Fruit fly (Drosophila melanogaster) whole organism, embryonic: ENCODE measurements around the gene CG4970.

Source experiments
- Atf-2 ChIP-seq: fragments of 200-800 bp; sonication (Bioruptor generic); optimal IDR thresholded peaks from 2 replicates; lab custom pipeline; 2016; ENCODE audit warnings: missing biosample characterization, missing genetic modification characterization
- CG10565 ChIP-seq: fragments of 200-800 bp; sonication (Bioruptor generic); optimal IDR thresholded peaks from 3 replicates; lab custom pipeline; 2016; ENCODE audit warnings: missing biosample characterization, mild to moderate bottlenecking, missing genetic modification characterization
- CG11247 ChIP-seq: fragments of 200-800 bp; sonication (Bioruptor generic); IDR thresholded peaks from 2 replicates; pipeline ENCODE4 v1.3.6; 2022; ENCODE audit warnings: missing biosample characterization, missing genetic modification characterization
- CG11456 ChIP-seq: fragments of 200-800 bp; sonication (Bioruptor generic); IDR thresholded peaks from 3 replicates; pipeline ENCODE4 v1.3.6; 2022; ENCODE audit warnings: missing biosample characterization, missing genetic modification characterization
- CG12769 ChIP-seq: fragments of 200-800 bp; sonication (Bioruptor generic); optimal IDR thresholded peaks from 2 replicates; lab custom pipeline; 2019; ENCODE audit warnings: missing biosample characterization, mild to moderate bottlenecking, missing genetic modification characterization, moderate library complexity
- CG12942 ChIP-seq: fragments of 200-800 bp; sonication (Bioruptor generic); optimal IDR thresholded peaks from 3 replicates; lab custom pipeline; 2016; ENCODE audit warnings: missing biosample characterization, missing genetic modification characterization
- CG13894 ChIP-seq: fragments of 200-800 bp; sonication (Bioruptor generic); optimal IDR thresholded peaks from 3 replicates; lab custom pipeline; 2018; ENCODE audit warnings: missing biosample characterization, mild to moderate bottlenecking, missing genetic modification characterization, moderate library complexity
- CG15696 ChIP-seq: fragments of 200-800 bp; sonication (Bioruptor generic); optimal IDR thresholded peaks from 2 replicates; lab custom pipeline; 2019; ENCODE audit warnings: missing biosample characterization, mild to moderate bottlenecking, missing genetic modification characterization, moderate library complexity
- CG17361 ChIP-seq: fragments of 200-800 bp; sonication (Bioruptor generic); IDR thresholded peaks from 3 replicates; pipeline ENCODE4 v1.3.6; 2022; ENCODE audit warnings: missing biosample characterization, missing genetic modification characterization
- CG17829 ChIP-seq: fragments of 200-800 bp; optimal IDR thresholded peaks from 2 replicates; lab custom pipeline; 2019; ENCODE audit warnings: missing biosample characterization, mild to moderate bottlenecking, missing genetic modification characterization, moderate library complexity
- CG30020 ChIP-seq: fragments of 200-800 bp; optimal IDR thresholded peaks from 2 replicates; lab custom pipeline; 2019; ENCODE audit warnings: missing biosample characterization, mild to moderate bottlenecking, missing genetic modification characterization, moderate library complexity
- CG4424 ChIP-seq: fragments of 200-800 bp; sonication (Bioruptor generic); optimal IDR thresholded peaks from 3 replicates; lab custom pipeline; 2016; ENCODE audit warnings: missing biosample characterization, missing genetic modification characterization
- CG6765 ChIP-seq: fragments of 200-800 bp; sonication (Bioruptor generic); optimal IDR thresholded peaks from 3 replicates; lab custom pipeline; 2017; ENCODE audit warnings: missing biosample characterization, mild to moderate bottlenecking, missing genetic modification characterization
- CG7372 ChIP-seq: fragments of 200-800 bp; sonication (Bioruptor generic); IDR thresholded peaks from 2 replicates; pipeline ENCODE4 v1.3.6; 2022; ENCODE audit warnings: missing biosample characterization, missing genetic modification characterization
- CG9437 ChIP-seq: fragments of 200-800 bp; sonication (Bioruptor generic); optimal IDR thresholded peaks from 2 replicates; lab custom pipeline; 2018; ENCODE audit warnings: missing biosample characterization, mild to moderate bottlenecking, missing genetic modification characterization
- CG9876 ChIP-seq: fragments of 200-800 bp; sonication (Bioruptor generic); optimal IDR thresholded peaks from 2 replicates; lab custom pipeline; 2016; ENCODE audit warnings: missing biosample characterization, missing genetic modification characterization
- D ChIP-seq, 2 experiments: fragments of 200-800 bp in 1 of 2; fragments of >200 bp in 1 of 2; sonication (Bioruptor generic) in 1 of 2; optimal IDR thresholded peaks; 2 replicates in 1 of 2; 3 replicates in 1 of 2; lab custom pipeline; 2017; ENCODE audit warnings: mild to moderate bottlenecking in 1 of 2, missing biosample characterization in 1 of 2, missing genetic modification characterization in 1 of 2, missing genetic modification reagents in 1 of 2
- Doc3 ChIP-seq: fragments of 200-800 bp; sonication (Bioruptor generic); IDR thresholded peaks from 3 replicates; pipeline ENCODE4 v1.3.6; 2022; ENCODE audit warnings: missing biosample characterization, missing genetic modification characterization; ENCODE audit not compliant: partially characterized antibody
- Fer1 ChIP-seq: fragments of 200-800 bp; sonication (Bioruptor generic); optimal IDR thresholded peaks from 2 replicates; lab custom pipeline; 2017; ENCODE audit warnings: missing biosample characterization, mild to moderate bottlenecking, missing genetic modification characterization
- Gsc ChIP-seq: fragments of 200-800 bp; sonication (Bioruptor generic); IDR thresholded peaks from 2 replicates; pipeline ENCODE4 v1.3.6; 2022; ENCODE audit warnings: missing biosample characterization, missing genetic modification characterization
- HmgZ ChIP-seq: fragments of 200-800 bp; sonication (Bioruptor generic); optimal IDR thresholded peaks from 2 replicates; lab custom pipeline; 2018; ENCODE audit warnings: missing biosample characterization, mild to moderate bottlenecking, missing genetic modification characterization
- Hr51 ChIP-seq, 2 experiments: fragments of 200-800 bp; sonication (Bioruptor generic); optimal IDR thresholded peaks; 2 replicates in 1 of 2; 3 replicates in 1 of 2; lab custom pipeline; 2016 to 2018; ENCODE audit warnings: missing biosample characterization in 2 of 2, missing genetic modification characterization in 2 of 2, mild to moderate bottlenecking in 1 of 2, moderate library complexity in 1 of 2
- Rfx ChIP-seq: fragments of 200-800 bp; sonication (Bioruptor generic); IDR thresholded peaks from 2 replicates; pipeline ENCODE4 v1.3.6; 2022; ENCODE audit warnings: missing biosample characterization, missing genetic modification characterization
- Side ChIP-seq: fragments of 200-800 bp; sonication (Bioruptor generic); optimal IDR thresholded peaks from 2 replicates; lab custom pipeline; 2016; ENCODE audit warnings: missing biosample characterization, missing genetic modification characterization
- Vsx1 ChIP-seq: fragments of 200-800 bp; sonication (Bioruptor generic); optimal IDR thresholded peaks from 2 replicates; lab custom pipeline; 2017; ENCODE audit warnings: missing biosample characterization, mild to moderate bottlenecking, missing genetic modification characterization, missing genetic modification reagents
- abd-A ChIP-seq: fragments of 200-800 bp; sonication (Bioruptor generic); optimal IDR thresholded peaks from 3 replicates; lab custom pipeline; 2019; ENCODE audit warnings: missing biosample characterization, mild to moderate bottlenecking, missing genetic modification characterization, moderate library complexity
- ac ChIP-seq: fragments of 200-800 bp; sonication (Bioruptor generic); optimal IDR thresholded peaks from 3 replicates; lab custom pipeline; 2017; ENCODE audit warnings: missing biosample characterization, mild to moderate bottlenecking, missing genetic modification characterization
- al ChIP-seq: fragments of 200-800 bp; sonication (Bioruptor generic); IDR thresholded peaks from 2 replicates; pipeline ENCODE4 v1.3.6; 2022; ENCODE audit warnings: missing biosample characterization, missing genetic modification characterization
- caup ChIP-seq: fragments of 200-800 bp; sonication (Bioruptor generic); optimal IDR thresholded peaks from 3 replicates; lab custom pipeline; 2017; ENCODE audit warnings: missing biosample characterization, mild to moderate bottlenecking, missing genetic modification characterization, moderate library complexity; ENCODE audit not compliant: severe bottlenecking
- chm ChIP-seq: fragments of 200-800 bp; sonication (Bioruptor generic); IDR thresholded peaks from 2 replicates; pipeline ENCODE4 v1.3.6; 2022; ENCODE audit warnings: missing biosample characterization, missing genetic modification characterization
- fru ChIP-seq: fragments of >200 bp; optimal IDR thresholded peaks from 2 replicates; lab custom pipeline; 2017
- fu2 ChIP-seq: fragments of 200-800 bp; sonication (Bioruptor generic); optimal IDR thresholded peaks from 2 replicates; lab custom pipeline; 2016; ENCODE audit warnings: missing biosample characterization, missing genetic modification characterization
- gfzf ChIP-seq: fragments of 200-800 bp; sonication (Bioruptor generic); optimal IDR thresholded peaks from 2 replicates; lab custom pipeline; 2016; ENCODE audit warnings: missing biosample characterization, mild to moderate bottlenecking, missing genetic modification characterization, moderate library complexity
- inv ChIP-seq: fragments of 200-800 bp; sonication (Bioruptor generic); IDR thresholded peaks from 2 replicates; pipeline ENCODE4 v1.3.6; 2022; ENCODE audit warnings: missing biosample characterization, missing genetic modification characterization; ENCODE audit not compliant: partially characterized antibody
- kay ChIP-seq: fragments of 200-800 bp; sonication (Bioruptor generic); optimal IDR thresholded peaks from 2 replicates; lab custom pipeline; 2016; ENCODE audit warnings: missing biosample characterization, missing genetic modification characterization
- nmo ChIP-seq: fragments of 200-800 bp; sonication (Bioruptor generic); optimal IDR thresholded peaks from 2 replicates; lab custom pipeline; 2018; ENCODE audit warnings: missing biosample characterization, mild to moderate bottlenecking, missing genetic modification characterization, moderate library complexity
- peb ChIP-seq: fragments of 200-800 bp; sonication (Bioruptor generic); IDR thresholded peaks from 2 replicates; pipeline ENCODE4 v1.3.6; 2022; ENCODE audit warnings: missing biosample characterization, missing genetic modification characterization
- pum ChIP-seq: fragments of 200-800 bp; sonication (Bioruptor generic); optimal IDR thresholded peaks from 2 replicates; lab custom pipeline; 2016; ENCODE audit warnings: missing biosample characterization, missing genetic modification characterization
- salm ChIP-seq: fragments of 200-800 bp; sonication (Bioruptor generic); optimal IDR thresholded peaks from 2 replicates; lab custom pipeline; 2018; ENCODE audit warnings: missing biosample characterization, mild to moderate bottlenecking, missing genetic modification characterization
- sd ChIP-seq: fragments of 200-800 bp; sonication (Bioruptor generic); optimal IDR thresholded peaks from 3 replicates; lab custom pipeline; 2018; ENCODE audit warnings: missing biosample characterization, mild to moderate bottlenecking, missing genetic modification characterization, moderate library complexity
- sim ChIP-seq: fragments of 200-800 bp; sonication (Bioruptor generic); IDR thresholded peaks from 2 replicates; pipeline ENCODE4 v1.3.6; 2022; ENCODE audit warnings: missing biosample characterization, missing genetic modification characterization
- sna ChIP-seq: fragments of 200-800 bp; sonication (Bioruptor generic); IDR thresholded peaks from 2 replicates; pipeline ENCODE4 v1.3.6; 2022; ENCODE audit warnings: missing biosample characterization, missing genetic modification characterization; ENCODE audit not compliant: partially characterized antibody
- stwl ChIP-seq: fragments of 200-800 bp; sonication (Bioruptor generic); optimal IDR thresholded peaks from 3 replicates; lab custom pipeline; 2018; ENCODE audit warnings: missing biosample characterization, mild to moderate bottlenecking, missing genetic modification characterization, moderate library complexity
- tin ChIP-seq: fragments of 200-800 bp; sonication (Bioruptor generic); optimal IDR thresholded peaks from 3 replicates; lab custom pipeline; 2016; ENCODE audit warnings: missing biosample characterization, missing genetic modification characterization
- tio ChIP-seq: fragments of 200-800 bp; sonication (Bioruptor generic); optimal IDR thresholded peaks from 2 replicates; lab custom pipeline; 2017; ENCODE audit warnings: missing biosample characterization, missing genetic modification characterization, inconsistent platforms
- unpg ChIP-seq: fragments of 200-800 bp; sonication (Bioruptor generic); optimal IDR thresholded peaks from 3 replicates; lab custom pipeline; 2018; ENCODE audit warnings: missing biosample characterization, mild to moderate bottlenecking, missing genetic modification characterization, moderate library complexity
- usp ChIP-seq: fragments of >200 bp; optimal IDR thresholded peaks from 2 replicates; lab custom pipeline; 2017; ENCODE audit warnings: missing biosample characterization, missing genetic modification characterization
- vvl ChIP-seq: fragments of 200-800 bp; sonication (Bioruptor generic); IDR thresholded peaks from 2 replicates; pipeline ENCODE4 v1.3.6; 2022; ENCODE audit warnings: missing biosample characterization, missing genetic modification characterization

The CG4970 gene

dm6 chr2L:11516526-11517441 lies at the start of gene CG4970, which contains the start of gene Dlg5 (continued):
- TF ChIP-seq chm (GFP tag; lab: Robert Waterston, UW) (no peak), Side (GFP tag; lab: Kevin White, UChicago) (no peak), usp (GFP tag; lab: Kevin White, UChicago) (no peak), CG17361 (GFP tag; lab: Robert Waterston, UW) (no peak), HmgZ (tag; lab: Kevin White, UChicago) (peak; percentile 23), fu2 (no peak), gfzf (peak; percentile 89), Rfx (GFP tag; lab: Robert Waterston, UW) (no peak; the same call in 1 of the 2 replicates), caup (GFP tag; lab: Kevin White, UChicago) (no peak), al (GFP tag; lab: Robert Waterston, UW) (no peak), fru (lab: Kevin White, UChicago) (no peak), CG10565 (no peak), ac (GFP tag; lab: Kevin White, UChicago) (no peak), Atf-2 (GFP tag; lab: Kevin White, UChicago) (no peak), CG9437 (GFP tag; lab: Kevin White, UChicago) (no peak), sim (GFP tag; lab: Robert Waterston, UW) (no peak), peb (GFP tag; lab: Robert Waterston, UW) (no peak), Hr51 (GFP tag; optimal IDR thresholded peaks at IDR 0.05; lab: Kevin White, UChicago) (no peak), CG30020 (tag; lab: Kevin White, UChicago) (no peak), CG11456 (no peak), CG13894 (peak; percentile 68), tin (GFP tag; lab: Kevin White, UChicago) (no peak), CG9876 (GFP tag; lab: Kevin White, UChicago) (no peak), CG11247 (GFP tag; lab: Robert Waterston, UW) (no peak), kay (no peak), tio (GFP tag; lab: Kevin White, UChicago) (no peak), Doc3 (GFP tag; lab: Robert Waterston, UW) (peak; percentile 68)
- TF ChIP-seq, all 482 proteins: peak for 118

dm6 chr2L:11468082-11468481 lies 49.1 kb upstream of the CG4970 start:
- peak; percentile 5 for TF ChIP-seq Vsx1 (GFP tag; lab: Kevin White, UChicago)
- peak; percentile 41 for TF ChIP-seq sd
- TF ChIP-seq CG12769 = peak; percentile 53
- TF ChIP-seq abd-A = peak; percentile 53
- TF ChIP-seq CG12942 (GFP tag; lab: Kevin White, UChicago) = no peak
- peak; percentile 45 for TF ChIP-seq salm (tag; lab: Kevin White, UChicago)
- TF ChIP-seq CG7372 (GFP tag; lab: Robert Waterston, UW) = no peak
- TF ChIP-seq vvl (GFP tag; lab: Robert Waterston, UW) = peak; percentile 59; the same call in 1 of the 2 replicates

dm6 chr2L:11469973-11470372 lies 47.2 kb upstream of the CG4970 start:
- TF ChIP-seq sna (GFP tag; lab: Robert Waterston, UW) (no peak), CG15696 (peak; percentile 50), ac (GFP tag; lab: Kevin White, UChicago) (peak; percentile 51), D (optimal IDR thresholded peaks at IDR 0.05; lab: Kevin White, UChicago) (no peak), D (GFP tag; optimal IDR thresholded peaks at IDR 0.05; lab: Kevin White, UChicago) (peak; percentile 38), stwl (no peak), unpg (GFP tag; lab: Kevin White, UChicago) (peak; percentile 14), CG17829 (tag; lab: Kevin White, UChicago) (peak; percentile 31), nmo (GFP tag; lab: Kevin White, UChicago) (peak; percentile 30), CG4424 (GFP tag; lab: Kevin White, UChicago) (peak; percentile 34), CG6765 (GFP tag; lab: Kevin White, UChicago) (no peak), pum (GFP tag; lab: Kevin White, UChicago) (no peak), inv (GFP tag; lab: Robert Waterston, UW) (no peak), Fer1 (no peak), Gsc (GFP tag; lab: Robert Waterston, UW) (no peak)
